Fruit fly (Drosophila melanogaster) whole organism, embryonic: ENCODE measurements around the gene jdp.
A peak's percentile ranks its signal among the peaks of the same experiment; 100 is the strongest.

ENCODE experiments used
- Aef1 ChIP-seq: fragments of 200-800 bp; sonication (Bioruptor generic); IDR thresholded peaks from 3 replicates; pipeline ENCODE4 v1.3.6; 2022; ENCODE audit warnings: missing biosample characterization, missing genetic modification characterization
- Asciz ChIP-seq: fragments of 200-800 bp; sonication (Bioruptor generic); optimal IDR thresholded peaks from 2 replicates; lab custom pipeline; 2017; ENCODE audit warnings: missing biosample characterization, mild to moderate bottlenecking, missing genetic modification characterization, missing genetic modification reagents
- B-H1 ChIP-seq: fragments of 200-800 bp; sonication (Bioruptor generic); IDR thresholded peaks from 3 replicates; pipeline ENCODE4 v1.3.6; 2022; ENCODE audit warnings: missing biosample characterization, missing genetic modification characterization
- CG11085 ChIP-seq: fragments of 200-800 bp; sonication (Bioruptor generic); IDR thresholded peaks from 2 replicates; pipeline ENCODE4 v1.3.6; 2022; ENCODE audit warnings: missing biosample characterization, missing genetic modification characterization
- CG11723 ChIP-seq: fragments of 200-800 bp; sonication (Bioruptor generic); optimal IDR thresholded peaks from 2 replicates; lab custom pipeline; 2017; ENCODE audit warnings: missing biosample characterization, mild to moderate bottlenecking, missing genetic modification characterization
- CG12155 ChIP-seq: fragments of 200-800 bp; sonication (Bioruptor generic); optimal IDR thresholded peaks from 3 replicates; lab custom pipeline; 2016; ENCODE audit warnings: missing biosample characterization, missing genetic modification characterization
- CG13287 ChIP-seq: fragments of 200-800 bp; sonication (Bioruptor generic); IDR thresholded peaks from 2 replicates; pipeline ENCODE4 v1.3.6; 2022; ENCODE audit warnings: missing biosample characterization, missing genetic modification characterization; ENCODE audit not compliant: partially characterized antibody
- CG13624 ChIP-seq: fragments of 200-800 bp; sonication (Bioruptor generic); optimal IDR thresholded peaks from 2 replicates; lab custom pipeline; 2016; ENCODE audit warnings: missing biosample characterization, missing genetic modification characterization
- CG14441 ChIP-seq: fragments of 200-800 bp; sonication (Bioruptor generic); IDR thresholded peaks from 2 replicates; pipeline ENCODE4 v1.3.6; 2022; ENCODE audit warnings: missing biosample characterization, missing genetic modification characterization
- CG14710 ChIP-seq: fragments of 200-800 bp; sonication (Bioruptor generic); optimal IDR thresholded peaks from 3 replicates; lab custom pipeline; 2019; ENCODE audit warnings: missing biosample characterization, mild to moderate bottlenecking, missing genetic modification characterization, moderate library complexity
- CG17359 ChIP-seq: fragments of 200-800 bp; sonication (Bioruptor generic); optimal IDR thresholded peaks from 3 replicates; lab custom pipeline; 2018; ENCODE audit warnings: missing biosample characterization, mild to moderate bottlenecking, missing genetic modification characterization, moderate library complexity
- CG2129 ChIP-seq: fragments of 200-800 bp; sonication (Bioruptor generic); IDR thresholded peaks from 2 replicates; pipeline ENCODE4 v1.3.6; 2022; ENCODE audit warnings: missing biosample characterization, missing genetic modification characterization; ENCODE audit not compliant: partially characterized antibody
- CG2875 ChIP-seq: fragments of 200-800 bp; sonication (Bioruptor generic); optimal IDR thresholded peaks from 2 replicates; lab custom pipeline; 2017; ENCODE audit warnings: missing biosample characterization, mild to moderate bottlenecking, missing genetic modification characterization, missing genetic modification reagents
- CG30020 ChIP-seq: fragments of 200-800 bp; optimal IDR thresholded peaks from 2 replicates; lab custom pipeline; 2019; ENCODE audit warnings: missing biosample characterization, mild to moderate bottlenecking, missing genetic modification characterization, moderate library complexity
- CG31365 ChIP-seq: fragments of 200-800 bp; sonication (Bioruptor generic); optimal IDR thresholded peaks from 2 replicates; lab custom pipeline; 2018; ENCODE audit warnings: missing biosample characterization, mild to moderate bottlenecking, missing genetic modification characterization
- CG32772 ChIP-seq: fragments of 200-800 bp; sonication (Bioruptor generic); IDR thresholded peaks from 2 replicates; pipeline ENCODE4 v1.3.6; 2022; ENCODE audit warnings: missing biosample characterization, missing genetic modification characterization
- CG6813 ChIP-seq: fragments of 200-800 bp; sonication (Bioruptor generic); optimal IDR thresholded peaks from 2 replicates; lab custom pipeline; 2017; ENCODE audit warnings: missing biosample characterization, missing genetic modification characterization, mild to moderate bottlenecking, moderate library complexity, missing genetic modification reagents
- CG7271 ChIP-seq: fragments of 200-800 bp; sonication (Bioruptor generic); optimal IDR thresholded peaks from 2 replicates; lab custom pipeline; 2018; ENCODE audit warnings: missing biosample characterization, mild to moderate bottlenecking, missing genetic modification characterization, moderate library complexity
- CG8290 ChIP-seq, 3 experiments: fragments of 200-800 bp; sonication (Bioruptor generic); optimal IDR thresholded peaks; 2 replicates each; lab custom pipeline; 2016 to 2019; ENCODE audit warnings: missing biosample characterization in 3 of 3, missing genetic modification characterization in 3 of 3, mild to moderate bottlenecking in 2 of 3, moderate library complexity in 1 of 3
- CG9876 ChIP-seq: fragments of 200-800 bp; sonication (Bioruptor generic); optimal IDR thresholded peaks from 2 replicates; lab custom pipeline; 2016; ENCODE audit warnings: missing biosample characterization, missing genetic modification characterization
- Dref ChIP-seq: fragments of 200-800 bp; sonication (Bioruptor generic); IDR thresholded peaks from 2 replicates; pipeline ENCODE4 v1.3.6; 2022; ENCODE audit warnings: missing biosample characterization, missing genetic modification characterization
- Drgx ChIP-seq: fragments of 200-800 bp; sonication (Bioruptor generic); IDR thresholded peaks from 2 replicates; pipeline ENCODE4 v1.3.6; 2022; ENCODE audit warnings: missing biosample characterization, missing genetic modification characterization
- Ets65A ChIP-seq: fragments of 200-800 bp; sonication (Bioruptor generic); peaks from one replicate; lab custom pipeline; 2016; ENCODE audit warnings: missing biosample characterization, missing genetic modification characterization
- Fer2 ChIP-seq: fragments of 200-800 bp; sonication (Bioruptor generic); optimal IDR thresholded peaks from 2 replicates; lab custom pipeline; 2018; ENCODE audit warnings: missing biosample characterization, mild to moderate bottlenecking, missing genetic modification characterization, moderate library complexity
- Hey ChIP-seq: fragments of 200-800 bp; sonication (Bioruptor generic); optimal IDR thresholded peaks from 3 replicates; lab custom pipeline; 2018; ENCODE audit warnings: missing biosample characterization, mild to moderate bottlenecking, missing genetic modification characterization
- Hr3 ChIP-seq: fragments of 200-800 bp; sonication (Bioruptor generic); optimal IDR thresholded peaks from 3 replicates; lab custom pipeline; 2016; ENCODE audit warnings: missing biosample characterization, missing genetic modification characterization
- Lhr ChIP-seq: fragments of 200-800 bp; sonication (Bioruptor generic); optimal IDR thresholded peaks from 3 replicates; lab custom pipeline; 2017; ENCODE audit warnings: mild to moderate bottlenecking, missing biosample characterization, missing genetic modification reagents, missing genetic modification characterization
- NC2α ChIP-seq: fragments of 200-800 bp; sonication (Bioruptor generic); optimal IDR thresholded peaks from 2 replicates; lab custom pipeline; 2016; ENCODE audit warnings: missing biosample characterization, missing genetic modification characterization
- NFAT ChIP-seq: fragments of 200-800 bp; sonication (Bioruptor generic); IDR thresholded peaks from 2 replicates; pipeline ENCODE4 v1.3.6; 2022; ENCODE audit warnings: missing biosample characterization, missing genetic modification characterization
- PHDP ChIP-seq: fragments of 200-800 bp; sonication (Bioruptor generic); optimal IDR thresholded peaks from 3 replicates; lab custom pipeline; 2018; ENCODE audit warnings: missing biosample characterization, mild to moderate bottlenecking, missing genetic modification characterization, moderate library complexity
- Poxn ChIP-seq: fragments of 200-800 bp; sonication (Bioruptor generic); IDR thresholded peaks from 2 replicates; pipeline ENCODE4 v1.3.6; 2022; ENCODE audit warnings: missing biosample characterization, missing genetic modification characterization
- Spps ChIP-seq: fragments of 200-800 bp; sonication (Bioruptor generic); optimal IDR thresholded peaks from 2 replicates; lab custom pipeline; 2018; ENCODE audit warnings: missing biosample characterization, mild to moderate bottlenecking, missing genetic modification characterization
- Stat92E ChIP-seq, 3 experiments: fragments of >200 bp in 2 of 3; fragments of 200-800 bp in 1 of 3; sonication (Bioruptor generic) in 1 of 3; optimal IDR thresholded peaks; 2 replicates each; lab custom pipeline; 2017 to 2019; ENCODE audit warnings: missing biosample characterization in 3 of 3, missing genetic modification characterization in 3 of 3, mild to moderate bottlenecking in 1 of 3, moderate library complexity in 1 of 3
- Usf ChIP-seq: fragments of 200-800 bp; sonication (Bioruptor generic); optimal IDR thresholded peaks from 2 replicates; lab custom pipeline; 2017; ENCODE audit warnings: missing genotype, missing biosample characterization, missing genetic modification characterization
- bab2 ChIP-seq: fragments of 200-800 bp; sonication (Bioruptor generic); optimal IDR thresholded peaks from 2 replicates; lab custom pipeline; 2016; ENCODE audit warnings: missing biosample characterization, missing genetic modification characterization
- br ChIP-seq: fragments of >200 bp; optimal IDR thresholded peaks from 2 replicates; lab custom pipeline; 2017
- da ChIP-seq: fragments of 200-800 bp; sonication (Bioruptor generic); optimal IDR thresholded peaks from 2 replicates; lab custom pipeline; 2016; ENCODE audit warnings: missing biosample characterization, missing genetic modification characterization
- dan ChIP-seq: fragments of 200-800 bp; sonication (Bioruptor generic); IDR thresholded peaks from 2 replicates; pipeline ENCODE4 v1.3.6; 2022; ENCODE audit warnings: missing biosample characterization, missing genetic modification characterization
- ems ChIP-seq: fragments of 200-800 bp; sonication (Bioruptor generic); optimal IDR thresholded peaks from 3 replicates; lab custom pipeline; 2016; ENCODE audit warnings: missing biosample characterization, missing genetic modification characterization
- ftz-f1 ChIP-seq: fragments of 200-800 bp; sonication (Bioruptor generic); optimal IDR thresholded peaks from 2 replicates; lab custom pipeline; 2016; ENCODE audit warnings: missing biosample characterization, missing genetic modification characterization
- gsb-n ChIP-seq: fragments of 200-800 bp; sonication (Bioruptor generic); optimal IDR thresholded peaks from 3 replicates; lab custom pipeline; 2018; ENCODE audit warnings: missing biosample characterization, mild to moderate bottlenecking, missing genetic modification characterization
- hb ChIP-seq: fragments of 200-800 bp; sonication (Bioruptor generic); IDR thresholded peaks from 3 replicates; pipeline ENCODE4 v1.3.6; 2022; ENCODE audit warnings: missing biosample characterization, missing genetic modification characterization; ENCODE audit not compliant: partially characterized antibody
- mirr ChIP-seq: fragments of 200-800 bp; sonication (Bioruptor generic); optimal IDR thresholded peaks from 3 replicates; lab custom pipeline; 2018; ENCODE audit warnings: missing biosample characterization, mild to moderate bottlenecking, missing genetic modification characterization
- nerfin-1 ChIP-seq: fragments of 200-800 bp; sonication (Bioruptor generic); optimal IDR thresholded peaks from 3 replicates; lab custom pipeline; 2019; ENCODE audit warnings: missing biosample characterization, mild to moderate bottlenecking, missing genetic modification characterization, moderate library complexity
- pho ChIP-seq: fragments of 200-800 bp; sonication (Bioruptor generic); optimal IDR thresholded peaks from 2 replicates; lab custom pipeline; 2016; ENCODE audit warnings: missing biosample characterization, missing genetic modification characterization
- sd ChIP-seq: fragments of 200-800 bp; sonication (Bioruptor generic); optimal IDR thresholded peaks from 3 replicates; lab custom pipeline; 2018; ENCODE audit warnings: missing biosample characterization, mild to moderate bottlenecking, missing genetic modification characterization, moderate library complexity
- sima ChIP-seq: fragments of 200-800 bp; sonication (Bioruptor generic); optimal IDR thresholded peaks from 2 replicates; lab custom pipeline; 2016; ENCODE audit warnings: missing biosample characterization, missing genetic modification characterization
- sisA ChIP-seq: fragments of 200-800 bp; sonication (Bioruptor generic); IDR thresholded peaks from 2 replicates; pipeline ENCODE4 v1.3.6; 2022; ENCODE audit warnings: missing biosample characterization, missing genetic modification characterization
- sob ChIP-seq: fragments of 200-800 bp; sonication (Bioruptor generic); IDR thresholded peaks from 2 replicates; pipeline ENCODE4 v1.3.6; 2022; ENCODE audit warnings: missing biosample characterization, missing genetic modification characterization
- vvl ChIP-seq: fragments of 200-800 bp; sonication (Bioruptor generic); IDR thresholded peaks from 2 replicates; pipeline ENCODE4 v1.3.6; 2022; ENCODE audit warnings: missing biosample characterization, missing genetic modification characterization
- zfh1 ChIP-seq: fragments of 200-800 bp; sonication (Bioruptor generic); IDR thresholded peaks from 3 replicates; pipeline ENCODE4 v1.3.6; 2022; ENCODE audit warnings: missing biosample characterization, missing genetic modification characterization

Gene jdp

dm6 chr3R:30540196-30540595 lies 13.4 kb upstream of the jdp start (continued):
- TF ChIP-seq zfh1 (peak; percentile 93), bab2 (GFP tag; lab: Kevin White, UChicago) (peak; percentile 95), CG14441 (GFP tag; lab: Robert Waterston, UW) (peak; percentile 95), Stat92E (GFP tag; optimal IDR thresholded peaks at IDR 0.05; lab: Kevin White, UChicago) (peak in 1 of 3 experiments; percentile 57), CG9876 (GFP tag; lab: Kevin White, UChicago) (peak; percentile 92), sima (GFP tag; lab: Kevin White, UChicago) (peak; percentile 81), sob (GFP tag; lab: Robert Waterston, UW) (peak; percentile 96), CG32772 (GFP tag; lab: Robert Waterston, UW) (peak; percentile 93), Fer2 (peak; percentile 93), CG8290 (GFP tag; optimal IDR thresholded peaks at IDR 0.05; lab: Kevin White, UChicago) (peak; percentile 78), CG8290 (tag; optimal IDR thresholded peaks at IDR 0.05; lab: Kevin White, UChicago) (peak in 1 of 2 experiments; percentile 91), hb (no peak), CG2875 (peak; percentile 82), ems (peak; percentile 94), CG13287 (GFP tag; lab: Robert Waterston, UW) (no peak), Lhr (GFP tag; lab: Kevin White, UChicago) (peak; percentile 64), CG2129 (GFP tag; lab: Robert Waterston, UW) (no peak), CG11723 (peak; percentile 78), CG14710 (peak; percentile 77), NC2α (GFP tag; lab: Kevin White, UChicago) (peak; percentile 87), CG7271 (tag; lab: Kevin White, UChicago) (no peak), Spps (tag; lab: Kevin White, UChicago) (peak; percentile 71), sd (tag; lab: Kevin White, UChicago) (peak; percentile 69), dan (peak; percentile 52; the same call in 1 of the 2 replicates), CG30020 (tag; lab: Kevin White, UChicago) (no peak), ftz-f1 (GFP tag; lab: Kevin White, UChicago) (peak; percentile 73), CG31365 (tag; lab: Kevin White, UChicago) (peak; percentile 77), Ets65A (GFP tag; lab: Kevin White, UChicago) (peak; percentile 99), sisA (GFP tag; lab: Robert Waterston, UW) (peak; percentile 93), CG13624 (peak; percentile 95), NFAT (GFP tag; lab: Robert Waterston, UW) (peak; percentile 90), pho (GFP tag; lab: Kevin White, UChicago) (peak; percentile 93), gsb-n (tag; lab: Kevin White, UChicago) (peak; percentile 81), Asciz (GFP tag; lab: Kevin White, UChicago) (peak; percentile 92), CG11085 (GFP tag; lab: Robert Waterston, UW) (peak; percentile 87), mirr (GFP tag; lab: Kevin White, UChicago) (peak; percentile 92), CG17359 (tag; lab: Kevin White, UChicago) (peak; percentile 95), Hr3 (GFP tag; lab: Kevin White, UChicago) (peak; percentile 86), Poxn (GFP tag; lab: Robert Waterston, UW) (peak; percentile 72), br (lab: Kevin White, UChicago) (no peak), Dref (GFP tag; lab: Robert Waterston, UW) (0 out of 2 replicates have a peak, but pooled peaks have one; percentile 2), Aef1 (GFP tag; lab: Robert Waterston, UW) (peak; percentile 92), Usf (GFP tag; lab: Kevin White, UChicago) (peak; percentile 54), Hey (peak; percentile 77), nerfin-1 (tag; lab: Kevin White, UChicago) (peak; percentile 84), CG12155 (GFP tag; lab: Kevin White, UChicago) (peak; percentile 87), da (GFP tag; lab: Kevin White, UChicago) (peak; percentile 84), B-H1 (GFP tag; lab: Robert Waterston, UW) (peak; percentile 91), CG6813 (GFP tag; lab: Kevin White, UChicago) (peak; percentile 89), PHDP (tag; lab: Kevin White, UChicago) (peak; percentile 93), vvl (peak; percentile 96), Drgx (GFP tag; lab: Robert Waterston, UW) (peak; percentile 85)
